Worm (Caenorhabditis elegans): ENCODE results near the gene ZC239.21.

The ZC239.21 gene

ce11 chrII:3244758-3245157, 38.0 kb downstream of the ZC239.21 start:
- TF ChIP-seq nhr-90 (tag; optimal IDR thresholded peaks at IDR 0.05) (peak; percentile 43), ztf-3 (GFP tag; optimal IDR thresholded peaks at IDR 0.05) (no peak), D2030.7 (GFP tag; IDR thresholded peaks at IDR 0.05) (no peak), lin-35 (GFP tag; optimal IDR thresholded peaks at IDR 0.05) (no peak), nhr-80 (tag; optimal IDR thresholded peaks at IDR 0.05) (peak; percentile 74), Y53G8AR.9 (GFP tag; conservative IDR thresholded peaks at IDR 0.05) (peak; percentile 47; the same call in 1 of the 2 replicates)

- TF ChIP-seq F10E7.11 (tag; optimal IDR thresholded peaks at IDR 0.05) (no peak), dox-1 (GFP tag; IDR thresholded peaks at IDR 0.05) (peak; percentile 46), unc-62 (GFP tag; optimal IDR thresholded peaks at IDR 0.05) (peak; percentile 47), cebp-1 (GFP tag; IDR thresholded peaks at IDR 0.05) (no peak), cebp-1 (tag; optimal IDR thresholded peaks at IDR 0.05) (peak; percentile 14), ztf-26 (tag; optimal IDR thresholded peaks at IDR 0.05) (peak; percentile 6), ets-4 (GFP tag; optimal IDR thresholded peaks at IDR 0.05) (peak; percentile 51), madf-10 (tag; optimal IDR thresholded peaks at IDR 0.05) (peak; percentile 11), D2030.7 (GFP tag; IDR thresholded peaks at IDR 0.05) (no peak), egl-44 (GFP tag; IDR thresholded peaks at IDR 0.05) (no peak), nhr-90 (tag; optimal IDR thresholded peaks at IDR 0.05) (no peak), nhr-80 (tag; optimal IDR thresholded peaks at IDR 0.05) (peak; percentile 94), ztf-22 (GFP tag; optimal IDR thresholded peaks at IDR 0.05) (peak; percentile 29), Y95B8A.8 (GFP tag; IDR thresholded peaks at IDR 0.05) (no peak), tbp1 (GFP tag; optimal IDR thresholded peaks at IDR 0.05) (peak; percentile 21), aptf-2 (GFP tag; conservative IDR thresholded peaks at IDR 0.05) (no peak), atf-7 (tag; optimal IDR thresholded peaks at IDR 0.05) (peak; percentile 50), attf-5 (GFP tag; optimal IDR thresholded peaks at IDR 0.05) (peak; percentile 2), pbrm-1 (GFP tag; IDR thresholded peaks at IDR 0.05) (0 out of 2 replicates have a peak, but pooled peaks have one; percentile 40), B0336.3 (GFP tag; IDR thresholded peaks at IDR 0.05) (0 out of 2 replicates have a peak, but pooled peaks have one; percentile 16)
Measured at ce11 chrII:3245836-3246235, 39.1 kb downstream of the ZC239.21 start, which contains the start of gene C17F4.7. TSS of gene C17F4.7 (minus strand) at chrII:3246015.

- TF ChIP-seq F55B11.4 (tag; optimal IDR thresholded peaks at IDR 0.05; ENCODE audit: borderline replicate concordance, insufficient read depth) (no peak), zfh-2 (GFP tag; conservative IDR thresholded peaks at IDR 0.05) (peak; percentile 51; the same call in 1 of the 2 replicates)
Measured at ce11 chrII:3247556-3247955, 40.8 kb downstream of the ZC239.21 start.

- TF ChIP-seq lsy-27 (tag; optimal IDR thresholded peaks at IDR 0.05; ENCODE audit: borderline replicate concordance, insufficient read depth) (no peak), snpc-1.1 (tag; optimal IDR thresholded peaks at IDR 0.05; ENCODE audit: insufficient read depth) (peak; percentile 31), nfyb-1 (GFP tag; IDR thresholded peaks at IDR 0.05) (no peak), sdz-38 (tag; optimal IDR thresholded peaks at IDR 0.05) (no peak), xnd-1 (tag; optimal IDR thresholded peaks at IDR 0.05) (peak; percentile 77), Y95B8A.8 (GFP tag; IDR thresholded peaks at IDR 0.05) (no peak), mel-28 (tag; optimal IDR thresholded peaks at IDR 0.05; ENCODE audit: borderline replicate concordance) (no peak), C17E4.6 (GFP tag; IDR thresholded peaks at IDR 0.05) (no peak), F39B2.1 (GFP tag; IDR thresholded peaks at IDR 0.05) (no peak), ceh-79 (tag; optimal IDR thresholded peaks at IDR 0.05) (no peak), somi-1 (GFP tag; optimal IDR thresholded peaks at IDR 0.05) (no peak), K11D2.4 (GFP tag; IDR thresholded peaks at IDR 0.05) (no peak), egl-44 (GFP tag; IDR thresholded peaks at IDR 0.05) (no peak), F49E8.2 (tag; optimal IDR thresholded peaks at IDR 0.05; ENCODE audit: insufficient read depth) (no peak), tbp1 (GFP tag; optimal IDR thresholded peaks at IDR 0.05) (no peak), T26A5.8 (tag; optimal IDR thresholded peaks at IDR 0.05) (no peak), Y53F4B.3 (GFP tag; IDR thresholded peaks at IDR 0.05) (no peak), ceh-40 (GFP tag; IDR thresholded peaks at IDR 0.05) (no peak), F55B11.4 (tag; optimal IDR thresholded peaks at IDR 0.05; ENCODE audit: borderline replicate concordance, insufficient read depth) (no peak), lag-1 (GFP tag; IDR thresholded peaks at IDR 0.05) (no peak), F22D6.2 (tag; optimal IDR thresholded peaks at IDR 0.05) (no peak), nhr-80 (tag; optimal IDR thresholded peaks at IDR 0.05) (no peak)
Measured at ce11 chrII:3248043-3248718, 41.4 kb downstream of the ZC239.21 start, which contains the start of the genes fbxc-50 and C17F4.2. TSS of gene fbxc-50 (minus strand) at chrII:3248123. TSS of gene C17F4.2 (plus strand) at chrII:3248668.
